Fruit fly (Drosophila melanogaster) S2 (cell line): ENCODE data around the gene CG1532.

ENCODE experiments used
- CG8478 ChIP-seq: fragments of >200 bp; optimal IDR thresholded peaks from 2 replicates; lab custom pipeline; 2018
- CTCF ChIP-seq, 2 experiments: fragments of >200 bp; optimal IDR thresholded peaks; 2 replicates each; lab custom pipeline; 2018

DNA sequence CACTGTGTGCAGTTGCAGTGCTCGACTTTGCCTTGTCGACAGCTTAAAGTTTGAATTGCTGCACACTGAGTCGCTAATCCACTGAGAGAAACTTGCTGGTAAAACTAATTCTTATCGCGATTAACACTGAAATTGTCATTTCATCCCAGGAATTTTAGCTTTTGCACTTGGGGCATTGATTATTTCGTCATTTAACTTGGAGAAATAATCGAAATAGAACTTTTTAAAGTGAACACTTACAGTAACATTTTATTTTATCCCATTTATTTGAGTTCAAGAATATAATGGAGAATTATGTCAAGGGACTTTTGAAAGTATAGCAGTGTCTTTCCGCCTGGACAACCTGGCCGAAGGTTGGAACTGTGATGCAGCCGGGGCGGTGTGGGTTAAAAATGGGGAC lies 50.2 kb downstream of the CG1532 start, which contains the start of gene CG44426:
- TF ChIP-seq CG8478 (lab: Kevin White, UChicago) (no peak), CTCF (optimal IDR thresholded peaks at IDR 0.05; lab: Kevin White, UChicago) (no peak)
